Worm (Caenorhabditis elegans): ENCODE data around the gene Y54G11A.1.
"Not testable (repeated sequence)": the region's sequence is repeated elsewhere in the genome, so short reads cannot be mapped to it uniquely, and the experiment has no call there.

Gene Y54G11A.1

ce11 chrII:14306160-14306559, 37.2 kb upstream of the Y54G11A.1 start, which contains the start of gene ctl-1:
Gene ctl-1, minus strand, starts transcription at chrII:14306260.
- TF ChIP-seq unc-62 (GFP tag; optimal IDR thresholded peaks at IDR 0.05); sma-3 (GFP tag; optimal IDR thresholded peaks at IDR 0.05); snpc-4 (tag; optimal IDR thresholded peaks at IDR 0.05): not testable (repeated sequence)

ce11 chrII:14301927-14302326, 32.9 kb upstream of the Y54G11A.1 start, which contains the start of gene ctl-2:
Gene ctl-2, minus strand, starts transcription at chrII:14302027.
- not testable (repeated sequence) for TF ChIP-seq nhr-129, zag-1, ZK546.5 (tag; optimal IDR thresholded peaks at IDR 0.05)

ce11 chrII:14299254-14299759, 30.3 kb upstream of the Y54G11A.1 start:
- peak; percentile 24 for TF ChIP-seq lin-13 (GFP tag; optimal IDR thresholded peaks at IDR 0.05)
- no peak for TF ChIP-seq F13H6.1 (tag; optimal IDR thresholded peaks at IDR 0.05)
- peak; percentile 3 for TF ChIP-seq gmeb-1 (tag; optimal IDR thresholded peaks at IDR 0.05)

ce11 chrII:14297050-14297449, 28.1 kb upstream of the Y54G11A.1 start, which contains the start of gene Y54G11A.7:
Gene Y54G11A.7, plus strand, starts transcription at chrII:14297305.
- TF ChIP-seq sma-9 (GFP tag; optimal IDR thresholded peaks at IDR 0.05) (peak; percentile 23), nhr-129 (tag; optimal IDR thresholded peaks at IDR 0.05) (peak; percentile 91)
- not testable (repeated sequence) for TF ChIP-seq sma-9 (tag; optimal IDR thresholded peaks at IDR 0.05)

- TF ChIP-seq egl-27 (tag; optimal IDR thresholded peaks at IDR 0.05) (no peak), nhr-12 (tag; optimal IDR thresholded peaks at IDR 0.05) (no peak), C34F6.9 (tag; optimal IDR thresholded peaks at IDR 0.05) (peak; percentile 67), mab-5 (tag; optimal IDR thresholded peaks at IDR 0.05) (no peak), F13H6.1 (tag; optimal IDR thresholded peaks at IDR 0.05) (peak; percentile 66), ama-1 (optimal IDR thresholded peaks at IDR 0.05) (no peak), ZK546.5 (tag; optimal IDR thresholded peaks at IDR 0.05) (no peak), ztf-11 (tag; optimal IDR thresholded peaks at IDR 0.05) (no peak), lin-13 (GFP tag; optimal IDR thresholded peaks at IDR 0.05) (peak; percentile 15), mdl-1 (tag; optimal IDR thresholded peaks at IDR 0.05) (peak; percentile 89 to 95), nhr-77 (tag; optimal IDR thresholded peaks at IDR 0.05) (no peak), nhr-237 (tag; optimal IDR thresholded peaks at IDR 0.05) (no peak), nhr-21 (tag; optimal IDR thresholded peaks at IDR 0.05) (peak; percentile 53), R02D3.7 (tag; optimal IDR thresholded peaks at IDR 0.05) (no peak), ztf-1 (GFP tag; conservative IDR thresholded peaks at IDR 0.05) (no peak), lsy-2 (tag; optimal IDR thresholded peaks at IDR 0.05) (peak in 1 of 2 experiments; percentile 71), lin-11 (tag; optimal IDR thresholded peaks at IDR 0.05) (no peak), mbf-1 (tag; optimal IDR thresholded peaks at IDR 0.05) (no peak), crh-2 (tag; optimal IDR thresholded peaks at IDR 0.05) (peak; percentile 84), unc-62 (GFP tag; optimal IDR thresholded peaks at IDR 0.05) (no peak), sma-9 (GFP tag; optimal IDR thresholded peaks at IDR 0.05) (peak; percentile 83), sma-9 (tag; optimal IDR thresholded peaks at IDR 0.05) (no peak), ceh-16 (tag; optimal IDR thresholded peaks at IDR 0.05) (no peak), nhr-129 (tag; optimal IDR thresholded peaks at IDR 0.05) (peak; percentile 73), unc-55 (GFP tag; optimal IDR thresholded peaks at IDR 0.05) (peak; percentile 26), nhr-11 (tag; optimal IDR thresholded peaks at IDR 0.05) (no peak), peb-1 (tag; optimal IDR thresholded peaks at IDR 0.05) (no peak), gmeb-1 (tag; optimal IDR thresholded peaks at IDR 0.05) (peak; percentile 74), Y55F3AM.14 (GFP tag; optimal IDR thresholded peaks at IDR 0.05) (no peak), sma-3 (GFP tag; optimal IDR thresholded peaks at IDR 0.05) (peak; percentile 66), unc-39 (tag; optimal IDR thresholded peaks at IDR 0.05) (no peak), dmd-4 (tag; optimal IDR thresholded peaks at IDR 0.05) (no peak), nhr-23 (tag; optimal IDR thresholded peaks at IDR 0.05) (no peak), aly-2 (tag; optimal IDR thresholded peaks at IDR 0.05) (no peak), ztf-4 (tag; optimal IDR thresholded peaks at IDR 0.05) (no peak), alr-1 (tag; optimal IDR thresholded peaks at IDR 0.05) (no peak), snpc-4 (tag; optimal IDR thresholded peaks at IDR 0.05) (no peak), fos-1 (tag; optimal IDR thresholded peaks at IDR 0.05) (peak; percentile 26), blmp-1 (tag; optimal IDR thresholded peaks at IDR 0.05; ENCODE audit: insufficient read depth) (peak; percentile 90), sem-4 (tag; optimal IDR thresholded peaks at IDR 0.05) (no peak), zag-1 (tag; optimal IDR thresholded peaks at IDR 0.05) (no peak), ceh-82 (tag; optimal IDR thresholded peaks at IDR 0.05) (no peak), elt-1 (tag; optimal IDR thresholded peaks at IDR 0.05) (no peak), lin-39 (tag; optimal IDR thresholded peaks at IDR 0.05) (no peak)
Observed at ce11 chrII:14296320-14296719, 27.3 kb upstream of the Y54G11A.1 start.
